Worm (Caenorhabditis elegans) whole organism, L4 larva: ENCODE data around the gene C01B10.7.

Experiments used
- D1046.2 ChIP-seq: fragments of 200-800 bp; sonication (Bioruptor generic); IDR thresholded peaks from 2 replicates; pipeline ENCODE4 v1.3.6; 2022; ENCODE audit warnings: missing genetic modification characterization, missing compliant biosample characterization
- T20F7.1 ChIP-seq: fragments of 200-800 bp; sonication (Bioruptor generic); optimal IDR thresholded peaks from 2 replicates; lab custom pipeline; 2018; ENCODE audit warnings: mild to moderate bottlenecking, missing genetic modification characterization, missing compliant biosample characterization
- ZK337.2 ChIP-seq: fragments of 200-800 bp; sonication (Bioruptor generic); IDR thresholded peaks from 2 replicates; pipeline ENCODE4 v1.3.6; 2022; ENCODE audit warnings: missing genetic modification reagents, missing genetic modification characterization, missing compliant biosample characterization
- aha-1 ChIP-seq: fragments of 150-350 bp; peaks from one replicate; lab custom pipeline; 2014; ENCODE audit warnings: missing biosample characterization, missing genetic modification characterization
- aly-2 ChIP-seq: sonication (generic microtip); optimal IDR thresholded peaks from 2 replicates; lab custom pipeline; 2018; ENCODE audit warnings: missing biosample characterization, missing genetic modification characterization
- arid-1 ChIP-seq: fragments of 200-800 bp; sonication (Bioruptor generic); conservative IDR thresholded peaks from 2 replicates; pipeline ENCODE4 v1.3.6; 2022; ENCODE audit warnings: missing genetic modification reagents, missing genetic modification characterization, missing compliant biosample characterization
- attf-4 ChIP-seq: sonication (generic microtip); optimal IDR thresholded peaks from 3 replicates; lab custom pipeline; 2017; ENCODE audit warnings: missing biosample characterization, missing genetic modification characterization
- ceh-20 ChIP-seq: fragments of 200-800 bp; sonication (Bioruptor generic); IDR thresholded peaks from 2 replicates; pipeline ENCODE4 v1.3.6; 2022; ENCODE audit warnings: missing genetic modification reagents, missing genetic modification characterization, missing compliant biosample characterization
- ceh-28 ChIP-seq: fragments of 150-350 bp; optimal IDR thresholded peaks from 2 replicates; lab custom pipeline; 2014; ENCODE audit warnings: missing biosample characterization, missing genetic modification reagents, missing genetic modification characterization
- ceh-44 ChIP-seq: fragments of 200-800 bp; sonication (Bioruptor generic); IDR thresholded peaks from 2 replicates; pipeline ENCODE4 v1.3.6; 2022; ENCODE audit warnings: missing genetic modification reagents, missing genetic modification characterization, missing compliant biosample characterization
- ctbp-1 ChIP-seq: fragments of 200-800 bp; sonication (Bioruptor generic); IDR thresholded peaks from 2 replicates; pipeline ENCODE4 v1.3.6; 2022; ENCODE audit warnings: missing genetic modification reagents, missing genetic modification characterization, missing compliant biosample characterization
- daf-16 ChIP-seq, 3 experiments: sonication (generic microtip); optimal IDR thresholded peaks; 2 replicates each; lab custom pipeline; 2016 to 2017; ENCODE audit warnings: missing genetic modification characterization in 3 of 3, missing genetic modification reagents in 3 of 3, mild to moderate bottlenecking in 2 of 3, missing compliant biosample characterization in 2 of 3, missing biosample characterization in 1 of 3, moderate library complexity in 1 of 3
- dmd-6 ChIP-seq: fragments of 200-800 bp; sonication (Bioruptor generic); IDR thresholded peaks from 2 replicates; pipeline ENCODE4 v1.3.6; 2022; ENCODE audit warnings: missing genetic modification reagents, missing genetic modification characterization, missing compliant biosample characterization
- dpl-1 ChIP-seq: fragments of 150-350 bp; optimal IDR thresholded peaks from 2 replicates; lab custom pipeline; 2014; ENCODE audit warnings: missing biosample characterization, missing genetic modification reagents, missing genetic modification characterization
- duxl-1 ChIP-seq: sonication (generic microtip); optimal IDR thresholded peaks from 2 replicates; lab custom pipeline; 2016; ENCODE audit warnings: mild to moderate bottlenecking, missing genetic modification characterization, moderate library complexity, missing compliant biosample characterization; ENCODE audit not compliant: poor library complexity
- dve-1 ChIP-seq: sonication (generic microtip); optimal IDR thresholded peaks from 2 replicates; lab custom pipeline; 2017; ENCODE audit warnings: antibody characterized with exemption, mild to moderate bottlenecking, missing genetic modification characterization, missing compliant biosample characterization; ENCODE audit not compliant: insufficient read depth
- egl-27 ChIP-seq: sonication (generic microtip); optimal IDR thresholded peaks from 3 replicates; lab custom pipeline; 2017; ENCODE audit warnings: missing biosample characterization, missing genetic modification reagents, missing genetic modification characterization
- fkh-10 ChIP-seq: fragments of 150-350 bp; optimal IDR thresholded peaks from 2 replicates; lab custom pipeline; 2014; ENCODE audit warnings: missing biosample characterization, missing genetic modification reagents, missing genetic modification characterization
- hif-1 ChIP-seq, 2 experiments: sonication (generic microtip); optimal IDR thresholded peaks; 2 replicates each; lab custom pipeline; 2016 to 2017; ENCODE audit warnings: missing compliant biosample characterization in 2 of 2, missing genetic modification characterization in 2 of 2, missing genetic modification reagents in 2 of 2, missing genotype in 2 of 2, mild to moderate bottlenecking in 1 of 2
- hlh-30 ChIP-seq: sonication (generic microtip); optimal IDR thresholded peaks from 2 replicates; lab custom pipeline; 2017; ENCODE audit warnings: antibody characterized with exemption, mild to moderate bottlenecking, missing genetic modification characterization, missing compliant biosample characterization; ENCODE audit not compliant: insufficient read depth
- jun-1 ChIP-seq: fragments of 150-350 bp; optimal IDR thresholded peaks from 2 replicates; lab custom pipeline; 2014; ENCODE audit warnings: missing biosample characterization, missing genetic modification reagents, missing genetic modification characterization
- lim-7 ChIP-seq: fragments of 200-800 bp; sonication (Bioruptor generic); IDR thresholded peaks from 2 replicates; pipeline ENCODE4 v1.3.6; 2022; ENCODE audit warnings: missing genetic modification characterization, missing compliant biosample characterization
- lin-38 ChIP-seq: fragments of 200-800 bp; sonication (Bioruptor generic); IDR thresholded peaks from 2 replicates; pipeline ENCODE4 v1.3.6; 2022; ENCODE audit warnings: missing genetic modification reagents, missing genetic modification characterization, missing compliant biosample characterization
- lsy-2 ChIP-seq, 2 experiments: fragments of 150-350 bp in 1 of 2; sonication (generic microtip) in 1 of 2; optimal IDR thresholded peaks; 2 replicates each; lab custom pipeline; 2014 to 2017; ENCODE audit warnings: missing biosample characterization in 2 of 2, missing genetic modification characterization in 2 of 2
- madf-5 ChIP-seq, 2 experiments: fragments of 200-800 bp; sonication (Bioruptor generic); IDR thresholded peaks; 2 replicates each; pipeline ENCODE4 v1.3.6; 2022; ENCODE audit warnings: missing compliant biosample characterization in 2 of 2, missing genetic modification characterization in 2 of 2
- madf-9 ChIP-seq: fragments of 200-800 bp; sonication (Bioruptor generic); conservative IDR thresholded peaks from 2 replicates; pipeline ENCODE4 v1.3.6; 2022; ENCODE audit warnings: missing genetic modification reagents, missing genetic modification characterization, missing compliant biosample characterization
- mes-2 ChIP-seq: sonication (generic microtip); optimal IDR thresholded peaks from 2 replicates; lab custom pipeline; 2016; ENCODE audit warnings: missing genotype, mild to moderate bottlenecking, missing genetic modification characterization, missing compliant biosample characterization; ENCODE audit not compliant: poor library complexity, severe bottlenecking
- nhr-10 ChIP-seq: fragments of 150-350 bp; optimal IDR thresholded peaks from 2 replicates; lab custom pipeline; 2014; ENCODE audit warnings: missing biosample characterization, missing genetic modification characterization
- nhr-102 ChIP-seq: sonication (generic microtip); optimal IDR thresholded peaks from 2 replicates; lab custom pipeline; 2016; ENCODE audit warnings: mild to moderate bottlenecking, missing genetic modification characterization, moderate library complexity, missing compliant biosample characterization
- nhr-11 ChIP-seq: fragments of 150-350 bp; optimal IDR thresholded peaks from 2 replicates; lab custom pipeline; 2014; ENCODE audit warnings: missing biosample characterization, missing genetic modification characterization
- nhr-28 ChIP-seq: fragments of 150-350 bp; optimal IDR thresholded peaks from 2 replicates; lab custom pipeline; 2014; ENCODE audit warnings: missing biosample characterization, missing genetic modification characterization
- nhr-48 ChIP-seq: sonication (generic microtip); optimal IDR thresholded peaks from 2 replicates; lab custom pipeline; 2016; ENCODE audit warnings: mild to moderate bottlenecking, missing genetic modification characterization, missing compliant biosample characterization
- nhr-76 ChIP-seq: fragments of 150-350 bp; optimal IDR thresholded peaks from 2 replicates; lab custom pipeline; 2014; ENCODE audit warnings: missing biosample characterization, missing genetic modification characterization
- pha-4 ChIP-seq, 2 experiments: fragments of 150-350 bp in 1 of 2; fragments of 200-800 bp in 1 of 2; sonication (Bioruptor generic) in 1 of 2; IDR thresholded peaks in 1 of 2; optimal IDR thresholded peaks in 1 of 2; 2 replicates each; pipeline versions ENCODE4 v1.3.6 to Lab custom; 2014 to 2022; ENCODE audit warnings: missing genetic modification characterization in 2 of 2, missing genetic modification reagents in 2 of 2, missing biosample characterization in 1 of 2, missing compliant biosample characterization in 1 of 2
- pqm-1 ChIP-seq: sonication (generic microtip); optimal IDR thresholded peaks from 2 replicates; lab custom pipeline; 2017; ENCODE audit warnings: missing biosample characterization, missing genetic modification characterization
- rbr-2 ChIP-seq: sonication (generic microtip); optimal IDR thresholded peaks from 2 replicates; lab custom pipeline; 2016; ENCODE audit warnings: missing genotype, missing genetic modification characterization, missing compliant biosample characterization
- snpc-1.2 ChIP-seq: fragments of 200-800 bp; sonication (Bioruptor generic); IDR thresholded peaks from 2 replicates; pipeline ENCODE4 v1.3.6; 2022; ENCODE audit warnings: missing genetic modification reagents, missing genetic modification characterization, missing compliant biosample characterization
- snpc-4 ChIP-seq: fragments of 150-350 bp; optimal IDR thresholded peaks from 2 replicates; lab custom pipeline; 2014; ENCODE audit warnings: missing biosample characterization, missing genetic modification characterization
- unc-130 ChIP-seq: sonication (generic microtip); optimal IDR thresholded peaks from 2 replicates; lab custom pipeline; 2016; ENCODE audit warnings: missing genetic modification reagents, missing genetic modification characterization, missing compliant biosample characterization
- zfp-3 ChIP-seq: fragments of 200-800 bp; sonication (Bioruptor generic); conservative IDR thresholded peaks from 2 replicates; pipeline ENCODE4 v1.3.6; 2022; ENCODE audit warnings: missing genetic modification reagents, missing genetic modification characterization, missing compliant biosample characterization
- zip-11 ChIP-seq: fragments of 200-800 bp; sonication (Bioruptor generic); IDR thresholded peaks from 2 replicates; pipeline ENCODE4 v1.3.6; 2022; ENCODE audit warnings: missing genetic modification characterization, missing compliant biosample characterization
- zip-2 ChIP-seq: fragments of 150-350 bp; optimal IDR thresholded peaks from 2 replicates; lab custom pipeline; 2014; ENCODE audit warnings: missing biosample characterization, missing genetic modification characterization

Gene C01B10.7

DNA sequence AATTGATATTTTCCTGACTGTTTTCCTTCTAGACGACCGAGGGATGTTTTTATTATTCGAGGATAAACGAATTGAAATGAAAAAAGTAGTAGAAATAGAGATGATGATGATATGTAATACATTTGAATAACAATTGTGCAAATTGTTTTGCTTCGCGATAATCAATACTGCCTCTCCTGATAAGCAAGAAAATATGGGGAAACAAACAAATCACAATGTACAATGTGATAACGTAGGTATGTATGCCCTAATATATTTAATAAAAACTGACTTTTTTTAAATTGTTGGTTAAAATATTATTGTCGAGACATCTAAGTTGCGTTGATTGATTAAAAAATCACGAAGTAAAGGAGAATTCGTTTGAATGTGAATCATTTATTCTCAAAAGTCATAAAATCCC lies 10.6 kb upstream of the C01B10.7 start, which contains the start of gene cest-5.2:
TSS of gene cest-5.2 (minus strand) at position 128 of the 400 bp plus-strand sequence.
- TF ChIP-seq nhr-102 (tag; lab: Kevin White, UChicago) (peak; percentile 5), snpc-4 (tag; lab: Kevin White, UChicago) (no peak), madf-5 (GFP tag; IDR thresholded peaks at IDR 0.05; lab: Robert Waterston, UW) (no peak), aly-2 (tag; lab: Kevin White, UChicago) (no peak), zfp-3 (GFP tag; lab: Robert Waterston, UW) (no peak), lim-7 (no peak), hlh-30 (no peak), zip-11 (no peak), ceh-44 (no peak), nhr-11 (tag; lab: Kevin White, UChicago) (no peak), nhr-28 (peak; percentile 54), fkh-10 (GFP tag; lab: Kevin White, UChicago) (no peak), ctbp-1 (GFP tag; lab: Robert Waterston, UW) (no peak), ceh-28 (tag; lab: Kevin White, UChicago) (no peak), pqm-1 (tag; lab: Kevin White, UChicago) (peak; percentile 68), aha-1 (tag; lab: Kevin White, UChicago) (no peak), daf-16 (GFP tag; optimal IDR thresholded peaks at IDR 0.05; lab: Kevin White, UChicago) (no peak), daf-16 (tag; optimal IDR thresholded peaks at IDR 0.05; lab: Kevin White, UChicago) (peak; percentile 81), nhr-10 (tag; lab: Kevin White, UChicago) (no peak), ZK337.2 (no peak), dve-1 (tag; lab: Kevin White, UChicago) (peak; percentile 51), nhr-48 (tag; lab: Kevin White, UChicago) (no peak), mes-2 (tag; lab: Kevin White, UChicago) (no peak)

DNA sequence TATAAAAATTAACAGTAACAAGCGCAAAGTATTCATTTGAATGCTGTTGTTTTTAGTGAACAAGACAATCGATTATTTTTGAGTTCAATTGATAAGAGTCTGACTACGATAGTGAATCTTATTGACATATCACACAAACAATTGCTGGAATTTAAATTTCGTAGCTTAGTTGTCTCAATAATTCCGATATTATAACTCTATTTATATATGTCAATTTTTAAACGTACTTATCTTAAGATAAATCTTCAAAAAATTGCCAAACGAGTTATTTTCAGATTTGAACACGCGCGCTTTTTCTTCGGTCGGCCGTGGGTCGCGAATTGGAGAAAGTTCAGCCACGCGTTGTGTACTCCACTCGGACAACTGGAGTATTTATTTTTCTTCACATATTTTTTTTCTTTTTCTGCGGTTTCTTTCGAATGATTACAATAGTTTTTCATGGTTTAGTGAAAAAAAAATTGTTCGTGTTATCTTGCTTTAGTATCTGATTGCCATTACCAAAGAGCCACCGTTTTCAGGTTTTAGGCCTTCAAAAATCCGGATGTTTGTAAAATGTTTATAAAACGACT lies 6.6 kb upstream of the C01B10.7 start, which contains the start of the genes cest-5.1 and C01B10.9:
TSS of gene cest-5.1 (minus strand) at position 51 of the 569 bp plus-strand sequence.
TSS of gene C01B10.9 (plus strand) at position 519 of the 569 bp plus-strand sequence.
- TF ChIP-seq dpl-1 (GFP tag; lab: Kevin White, UChicago) (peak; percentile 95), zip-2 (tag; lab: Kevin White, UChicago) (peak; percentile 4), jun-1 (tag; lab: Kevin White, UChicago) (no peak), ZK337.2 (peak; percentile 86), unc-130 (GFP tag; lab: Kevin White, UChicago) (peak; percentile 88), duxl-1 (tag; lab: Kevin White, UChicago) (peak; percentile 41), egl-27 (tag; lab: Kevin White, UChicago) (no peak), ceh-44 (peak; percentile 33; the same call in 1 of the 2 replicates), rbr-2 (tag; lab: Kevin White, UChicago) (peak; percentile 30), arid-1 (GFP tag; lab: Robert Waterston, UW) (no peak), mes-2 (tag; lab: Kevin White, UChicago) (peak; percentile 99), daf-16 (GFP tag; optimal IDR thresholded peaks at IDR 0.05; lab: Kevin White, UChicago) (peak in 1 of 2 experiments; percentile 7), daf-16 (tag; optimal IDR thresholded peaks at IDR 0.05; lab: Kevin White, UChicago) (peak; percentile 59), nhr-76 (tag; lab: Kevin White, UChicago) (no peak), pha-4 (GFP tag; IDR thresholded peaks at IDR 0.05; lab: Robert Waterston, UW) (no peak), pha-4 (tag; optimal IDR thresholded peaks at IDR 0.05; lab: Kevin White, UChicago) (no peak), lsy-2 (tag; optimal IDR thresholded peaks at IDR 0.05; lab: Kevin White, UChicago) (peak in 1 of 2 experiments; percentile 79), nhr-102 (tag; lab: Kevin White, UChicago) (peak; percentile 33), hif-1 (tag; optimal IDR thresholded peaks at IDR 0.05; lab: Kevin White, UChicago) (peak in 1 of 2 experiments; percentile 90), dve-1 (tag; lab: Kevin White, UChicago) (peak; percentile 49), nhr-28 (peak; percentile 31), snpc-4 (tag; lab: Kevin White, UChicago) (peak; percentile 12), madf-9 (GFP tag; lab: Robert Waterston, UW) (0 out of 2 replicates have a peak, but pooled peaks have one; percentile 31), D1046.2 (GFP tag; lab: Robert Waterston, UW) (no peak), lin-38 (GFP tag; lab: Robert Waterston, UW) (peak; percentile 74), ceh-20 (no peak), snpc-1.2 (GFP tag; lab: Robert Waterston, UW) (peak; percentile 90), attf-4 (tag; lab: Kevin White, UChicago) (no peak), T20F7.1 (GFP tag; lab: Kevin White, UChicago) (peak; percentile 15), dmd-6 (peak; percentile 63)
- TF ChIP-seq, all 104 proteins: peak for 20
